Fruit fly (Drosophila melanogaster) whole organism, wandering third instar larva: ENCODE measurements around the gene Pex19.
A peak's percentile ranks its signal among the peaks of the same experiment; 100 is the strongest.

Source experiments
- Abd-B ChIP-seq: fragments of >200 bp; optimal IDR thresholded peaks from 2 replicates; lab custom pipeline; 2017; ENCODE audit warnings: missing biosample characterization, missing genetic modification characterization
- CG32264 ChIP-seq: fragments of 200-800 bp; sonication (Bioruptor generic); optimal IDR thresholded peaks from 2 replicates; lab custom pipeline; 2016; ENCODE audit warnings: missing biosample characterization, missing genetic modification characterization
- CG9705 ChIP-seq: fragments of 200-800 bp; sonication (Bioruptor generic); optimal IDR thresholded peaks from 2 replicates; lab custom pipeline; 2018; ENCODE audit warnings: missing biosample characterization, mild to moderate bottlenecking, missing genetic modification characterization
- CrebA ChIP-seq: fragments of 200-800 bp; sonication (Bioruptor generic); optimal IDR thresholded peaks from 2 replicates; lab custom pipeline; 2016; ENCODE audit warnings: missing biosample characterization, mild to moderate bottlenecking, missing genetic modification characterization, borderline replicate concordance
- Dfd ChIP-seq: fragments of >200 bp; optimal IDR thresholded peaks from 2 replicates; lab custom pipeline; 2017; ENCODE audit warnings: missing biosample characterization, missing genetic modification characterization
- Dif ChIP-seq: fragments of 200-275, 200-300 bp; sonication (Bioruptor generic); optimal IDR thresholded peaks from 2 replicates; lab custom pipeline; 2018; ENCODE audit warnings: missing biosample characterization, missing genetic modification characterization; ENCODE audit not compliant: partially characterized antibody
- HLH106 ChIP-seq: fragments of 200-800 bp; optimal IDR thresholded peaks from 3 replicates; lab custom pipeline; 2019; ENCODE audit warnings: missing biosample characterization, mild to moderate bottlenecking, missing genetic modification characterization, moderate library complexity
- Hnf4 ChIP-seq: fragments of 200-800 bp; sonication (Bioruptor generic); optimal IDR thresholded peaks from 2 replicates; lab custom pipeline; 2016; ENCODE audit warnings: missing biosample characterization, mild to moderate bottlenecking, missing genetic modification characterization
- Hr83 ChIP-seq: fragments of 200-300 bp; sonication (Bioruptor generic); optimal IDR thresholded peaks from 2 replicates; lab custom pipeline; 2016; ENCODE audit warnings: missing biosample characterization, mild to moderate bottlenecking, missing genetic modification characterization, moderate library complexity; ENCODE audit not compliant: poor library complexity, severe bottlenecking
- Jra ChIP-seq: sonication (Bioruptor generic); optimal IDR thresholded peaks from 2 replicates; lab custom pipeline; 2016; ENCODE audit warnings: missing biosample characterization, missing genetic modification characterization
- Mio ChIP-seq: sonication (Bioruptor generic); optimal IDR thresholded peaks from 2 replicates; lab custom pipeline; 2016; ENCODE audit warnings: missing biosample characterization, missing genetic modification characterization
- Myc ChIP-seq: fragments of >200 bp; optimal IDR thresholded peaks from 2 replicates; lab custom pipeline; 2017
- OdsH ChIP-seq: fragments of 200-800 bp; sonication (Bioruptor generic); optimal IDR thresholded peaks from 2 replicates; lab custom pipeline; 2016; ENCODE audit warnings: missing biosample characterization, mild to moderate bottlenecking, missing genetic modification characterization
- Rel ChIP-seq, 2 experiments: fragments of 200-800 bp; sonication (Bioruptor generic) in 1 of 2; optimal IDR thresholded peaks; 2 replicates in 1 of 2; 3 replicates in 1 of 2; lab custom pipeline; 2016 to 2019; ENCODE audit warnings: mild to moderate bottlenecking in 2 of 2, missing biosample characterization in 2 of 2, missing genetic modification characterization in 2 of 2, moderate library complexity in 1 of 2
- Sp1 ChIP-seq: fragments of 200-800 bp; sonication (Bioruptor generic); optimal IDR thresholded peaks from 3 replicates; lab custom pipeline; 2019; ENCODE audit warnings: missing biosample characterization, mild to moderate bottlenecking, missing genetic modification characterization, moderate library complexity
- Vsx2 ChIP-seq: fragments of 200-300, 225-300 bp; sonication (Bioruptor generic); optimal IDR thresholded peaks from 2 replicates; lab custom pipeline; 2018; ENCODE audit warnings: missing biosample characterization, missing genetic modification characterization; ENCODE audit not compliant: partially characterized antibody
- br ChIP-seq: fragments of 200-800 bp; sonication (Bioruptor generic); optimal IDR thresholded peaks from 2 replicates; lab custom pipeline; 2016; ENCODE audit warnings: missing biosample characterization, missing genetic modification characterization
- brk ChIP-seq: fragments of 200-800 bp; sonication (Bioruptor generic); optimal IDR thresholded peaks from 2 replicates; lab custom pipeline; 2016; ENCODE audit warnings: missing biosample characterization, mild to moderate bottlenecking, missing genetic modification characterization
- dl ChIP-seq, 2 experiments: fragments of 175-275, 200-275 bp in 1 of 2; fragments of 200-275 bp in 1 of 2; sonication (Bioruptor generic); optimal IDR thresholded peaks; lab custom pipeline; 2018; ENCODE audit warnings: mild to moderate bottlenecking in 2 of 2, missing biosample characterization in 2 of 2, missing genetic modification characterization in 2 of 2, moderate library complexity in 2 of 2; ENCODE audit not compliant: partially characterized antibody in 2 of 2, insufficient read depth in 1 of 2
- dmrt93B ChIP-seq: fragments of 200-800 bp; sonication (Bioruptor generic); optimal IDR thresholded peaks from 2 replicates; lab custom pipeline; 2018; ENCODE audit warnings: missing biosample characterization, mild to moderate bottlenecking, missing genetic modification characterization
- dsf ChIP-seq: sonication (Bioruptor generic); optimal IDR thresholded peaks from 2 replicates; lab custom pipeline; 2016; ENCODE audit warnings: missing biosample characterization, missing genetic modification characterization, borderline replicate concordance
- ey ChIP-seq: fragments of 200-800 bp; sonication (Bioruptor generic); optimal IDR thresholded peaks from 2 replicates; lab custom pipeline; 2016; ENCODE audit warnings: missing biosample characterization, missing genetic modification characterization
- foxo ChIP-seq, 2 experiments: fragments of 200-800 bp; sonication (Bioruptor generic); optimal IDR thresholded peaks; 2 replicates in 1 of 2; 3 replicates in 1 of 2; lab custom pipeline; 2016 to 2017; ENCODE audit warnings: missing biosample characterization in 2 of 2, missing genetic modification characterization in 2 of 2
- fru ChIP-seq: fragments of 200-800 bp; sonication (Bioruptor generic); optimal IDR thresholded peaks from 3 replicates; lab custom pipeline; 2016; ENCODE audit warnings: missing biosample characterization, mild to moderate bottlenecking, missing genetic modification characterization
- h ChIP-seq: fragments of 200-800 bp; sonication (Bioruptor generic); optimal IDR thresholded peaks from 3 replicates; lab custom pipeline; 2016; ENCODE audit warnings: missing biosample characterization, mild to moderate bottlenecking, missing genetic modification characterization
- jim ChIP-seq: fragments of 175-275, 200-325 bp; sonication (Bioruptor generic); optimal IDR thresholded peaks from 2 replicates; lab custom pipeline; 2016; ENCODE audit warnings: missing biosample characterization, mild to moderate bottlenecking, missing genetic modification characterization
- lola ChIP-seq: fragments of >200 bp; optimal IDR thresholded peaks from 2 replicates; lab custom pipeline; 2017; ENCODE audit warnings: missing biosample characterization, missing genetic modification characterization
- pan ChIP-seq: fragments of >200 bp; optimal IDR thresholded peaks from 2 replicates; lab custom pipeline; 2017
- psq ChIP-seq: fragments of 200-800 bp; sonication (Bioruptor generic); optimal IDR thresholded peaks from 3 replicates; lab custom pipeline; 2017; ENCODE audit warnings: missing biosample characterization, mild to moderate bottlenecking, missing genetic modification characterization, moderate library complexity
- rgr ChIP-seq: fragments of 200-800 bp; sonication (Bioruptor generic); optimal IDR thresholded peaks from 3 replicates; lab custom pipeline; 2016; ENCODE audit warnings: missing biosample characterization, mild to moderate bottlenecking, missing genetic modification characterization
- sage ChIP-seq: fragments of 200-800 bp; sonication (Bioruptor generic); optimal IDR thresholded peaks from 2 replicates; lab custom pipeline; 2016; ENCODE audit warnings: missing biosample characterization, mild to moderate bottlenecking, missing genetic modification characterization
- sv ChIP-seq: fragments of 200-800 bp; sonication (Bioruptor generic); optimal IDR thresholded peaks from 3 replicates; lab custom pipeline; 2016; ENCODE audit warnings: missing biosample characterization, missing genetic modification characterization
- tai ChIP-seq: sonication (Bioruptor generic); optimal IDR thresholded peaks from 2 replicates; lab custom pipeline; 2016; ENCODE audit warnings: missing biosample characterization, missing genetic modification characterization
- usp ChIP-seq: fragments of >200 bp; optimal IDR thresholded peaks from 2 replicates; lab custom pipeline; 2017; ENCODE audit warnings: missing biosample characterization, missing genetic modification characterization
- woc ChIP-seq: sonication (Bioruptor generic); optimal IDR thresholded peaks from 2 replicates; lab custom pipeline; 2016; ENCODE audit warnings: missing biosample characterization, mild to moderate bottlenecking, missing genetic modification characterization

Gene Pex19

DNA sequence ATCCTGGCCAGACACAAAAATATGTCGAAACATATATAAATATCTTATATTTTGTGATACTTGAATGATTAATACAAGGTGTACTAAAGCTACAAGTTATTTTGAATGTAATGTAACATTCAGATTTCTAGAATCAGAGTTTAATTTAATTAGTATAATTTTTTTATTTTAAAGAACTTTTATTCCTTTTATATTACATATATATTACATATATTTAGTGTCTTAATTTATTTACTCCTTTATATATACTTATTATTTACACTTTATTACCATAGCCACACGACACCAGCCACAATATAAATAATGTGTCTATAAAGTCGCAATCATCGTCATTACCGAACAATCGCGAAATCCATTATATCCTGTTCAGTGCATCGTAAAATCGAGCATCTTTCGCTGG is at the start of gene Pex19:
Gene Pex19 (plus strand): TSS at position 301 of the 400 bp plus-strand sequence.
- TF ChIP-seq fru (GFP tag; lab: Kevin White, UChicago) (no peak), Dif (GFP tag; lab: Kevin White, UChicago) (no peak), Hr83 (GFP tag; lab: Kevin White, UChicago) (no peak), tai (GFP tag; lab: Kevin White, UChicago) (no peak), Sp1 (no peak), dmrt93B (GFP tag; lab: Kevin White, UChicago) (no peak), sv (GFP tag; lab: Kevin White, UChicago) (no peak), psq (GFP tag; lab: Kevin White, UChicago) (no peak), br (GFP tag; lab: Kevin White, UChicago) (no peak), usp (GFP tag; lab: Kevin White, UChicago) (no peak), Abd-B (no peak), lola (no peak), Myc (lab: Kevin White, UChicago) (no peak)

dm6 chr2L:12044613-12045350 is 46.8 kb upstream of the Pex19 start, which contains the start of gene CG6785:
Gene CG6785, minus strand, starts transcription at chr2L:12045200.
- TF ChIP-seq Abd-B (no peak), sv (GFP tag; lab: Kevin White, UChicago) (peak; percentile 64), h (GFP tag; lab: Kevin White, UChicago) (peak; percentile 91), foxo (GFP tag; optimal IDR thresholded peaks at IDR 0.05; lab: Kevin White, UChicago) (peak; percentile 66 to 84), rgr (peak; percentile 92), OdsH (peak; percentile 90), CrebA (GFP tag; lab: Kevin White, UChicago) (no peak), usp (GFP tag; lab: Kevin White, UChicago) (no peak), HLH106 (tag; lab: Kevin White, UChicago) (peak; percentile 69), brk (peak; percentile 83), Dfd (no peak), woc (peak; percentile 49), CG9705 (GFP tag; lab: Kevin White, UChicago) (peak; percentile 54), fru (GFP tag; lab: Kevin White, UChicago) (peak; percentile 84), Mio (GFP tag; lab: Kevin White, UChicago) (peak; percentile 33), Dif (GFP tag; lab: Kevin White, UChicago) (peak; percentile 71), Vsx2 (no peak), sage (GFP tag; lab: Kevin White, UChicago) (peak; percentile 67), Jra (GFP tag; lab: Kevin White, UChicago) (peak; percentile 74), dl (GFP tag; optimal IDR thresholded peaks at IDR 0.05; lab: Kevin White, UChicago; ENCODE audit: insufficient read depth in 1 of 2, partially characterized antibody in 2 of 2) (peak in 1 of 2 experiments; percentile 9), lola (no peak), jim (GFP tag; lab: Kevin White, UChicago) (peak; percentile 71), Hnf4 (GFP tag; lab: Kevin White, UChicago) (peak; percentile 85), pan (lab: Kevin White, UChicago) (no peak), Hr83 (GFP tag; lab: Kevin White, UChicago) (peak; percentile 94), ey (peak; percentile 76), Rel (GFP tag; optimal IDR thresholded peaks at IDR 0.05; lab: Kevin White, UChicago) (peak; percentile 33), Rel (tag; optimal IDR thresholded peaks at IDR 0.05; lab: Kevin White, UChicago) (peak; percentile 73), psq (GFP tag; lab: Kevin White, UChicago) (peak; percentile 60), br (GFP tag; lab: Kevin White, UChicago) (peak; percentile 84), dmrt93B (GFP tag; lab: Kevin White, UChicago) (peak; percentile 5), CG32264 (GFP tag; lab: Kevin White, UChicago) (peak; percentile 72), Sp1 (peak; percentile 86), dsf (peak; percentile 2)

DNA sequence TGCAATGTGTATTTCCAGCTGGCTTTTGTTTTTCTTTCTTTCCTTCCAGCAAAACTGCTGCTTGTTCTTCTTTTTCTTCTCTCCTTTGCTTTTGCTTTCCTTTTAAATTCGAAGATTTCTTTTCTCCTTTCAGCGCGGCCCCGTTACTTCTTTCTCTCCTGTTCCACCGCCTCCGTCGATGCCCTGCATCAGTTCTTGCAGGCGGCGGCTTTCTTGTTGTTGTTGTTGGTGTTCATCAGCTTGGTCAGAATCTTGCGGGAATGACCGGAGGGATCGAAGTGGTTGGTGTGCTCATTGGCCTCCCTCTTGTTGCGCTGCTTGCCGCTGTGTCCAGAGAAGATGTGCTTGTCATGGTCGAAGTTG is 46.1 kb upstream of the Pex19 start:
- TF ChIP-seq br (GFP tag; lab: Kevin White, UChicago): no peak
- peak; percentile 18 for TF ChIP-seq Vsx2
- peak; percentile 95 for TF ChIP-seq psq (GFP tag; lab: Kevin White, UChicago)
- no peak for TF ChIP-seq Dfd
- peak; percentile 59 for TF ChIP-seq lola
